Worm (Caenorhabditis elegans) whole organism, L4 larva: ENCODE results near the gene nid-1.

Experiments used
- F10B5.3 ChIP-seq: sonication (generic microtip); optimal IDR thresholded peaks from 2 replicates; lab custom pipeline; 2016; ENCODE audit warnings: mild to moderate bottlenecking, missing genetic modification characterization, missing compliant biosample characterization
- F49E8.2 ChIP-seq: sonication (generic microtip); optimal IDR thresholded peaks from 2 replicates; lab custom pipeline; 2016; ENCODE audit warnings: missing compliant biosample characterization, mild to moderate bottlenecking, missing genetic modification characterization, borderline replicate concordance
- R02D3.7 ChIP-seq: fragments of 150-350 bp; sonication (generic microtip); optimal IDR thresholded peaks from 3 replicates; lab custom pipeline; 2014; ENCODE audit warnings: missing biosample characterization, missing genetic modification characterization
- T20F7.1 ChIP-seq: fragments of 200-800 bp; sonication (Bioruptor generic); optimal IDR thresholded peaks from 2 replicates; lab custom pipeline; 2018; ENCODE audit warnings: mild to moderate bottlenecking, missing genetic modification characterization, missing compliant biosample characterization
- Y48G9A.11 ChIP-seq: fragments of 200-800 bp; sonication (Bioruptor generic); IDR thresholded peaks from 2 replicates; pipeline ENCODE4 v1.3.6; 2022; ENCODE audit warnings: missing genetic modification reagents, missing genetic modification characterization, missing compliant biosample characterization
- aha-1 ChIP-seq: fragments of 150-350 bp; peaks from one replicate; lab custom pipeline; 2014; ENCODE audit warnings: missing biosample characterization, missing genetic modification characterization
- ama-1 ChIP-seq: fragments of 150-350 bp; optimal IDR thresholded peaks from 2 replicates; lab custom pipeline; 2014; ENCODE audit warnings: inconsistent platforms, mixed read lengths
- ceh-44 ChIP-seq: fragments of 200-800 bp; sonication (Bioruptor generic); IDR thresholded peaks from 2 replicates; pipeline ENCODE4 v1.3.6; 2022; ENCODE audit warnings: missing genetic modification reagents, missing genetic modification characterization, missing compliant biosample characterization
- daf-12 ChIP-seq: fragments of 150-350 bp; optimal IDR thresholded peaks from 2 replicates; lab custom pipeline; 2014; ENCODE audit warnings: missing biosample characterization, missing genetic modification reagents, missing genetic modification characterization
- daf-16 ChIP-seq, 3 experiments: sonication (generic microtip); optimal IDR thresholded peaks; 2 replicates each; lab custom pipeline; 2016 to 2017; ENCODE audit warnings: missing genetic modification characterization in 3 of 3, missing genetic modification reagents in 3 of 3, mild to moderate bottlenecking in 2 of 3, missing compliant biosample characterization in 2 of 3, missing biosample characterization in 1 of 3, moderate library complexity in 1 of 3
- dmd-6 ChIP-seq: fragments of 200-800 bp; sonication (Bioruptor generic); IDR thresholded peaks from 2 replicates; pipeline ENCODE4 v1.3.6; 2022; ENCODE audit warnings: missing genetic modification reagents, missing genetic modification characterization, missing compliant biosample characterization
- dmd-8 ChIP-seq: fragments of 200-800 bp; sonication (Bioruptor generic); IDR thresholded peaks from 2 replicates; pipeline ENCODE4 v1.3.6; 2022; ENCODE audit warnings: missing genetic modification characterization, missing compliant biosample characterization
- gei-8 ChIP-seq: fragments of 200-800 bp; sonication (Bioruptor generic); optimal IDR thresholded peaks from 2 replicates; lab custom pipeline; 2018; ENCODE audit warnings: mild to moderate bottlenecking, missing genetic modification characterization, missing compliant biosample characterization
- hlh-11 ChIP-seq: fragments of 200-800 bp; sonication (Bioruptor generic); optimal IDR thresholded peaks from 2 replicates; lab custom pipeline; 2018; ENCODE audit warnings: mild to moderate bottlenecking, missing genetic modification characterization, missing compliant biosample characterization
- lim-7 ChIP-seq: fragments of 200-800 bp; sonication (Bioruptor generic); IDR thresholded peaks from 2 replicates; pipeline ENCODE4 v1.3.6; 2022; ENCODE audit warnings: missing genetic modification characterization, missing compliant biosample characterization
- lin-38 ChIP-seq: fragments of 200-800 bp; sonication (Bioruptor generic); IDR thresholded peaks from 2 replicates; pipeline ENCODE4 v1.3.6; 2022; ENCODE audit warnings: missing genetic modification reagents, missing genetic modification characterization, missing compliant biosample characterization
- lin-39 ChIP-seq: fragments of 150-350 bp; optimal IDR thresholded peaks from 2 replicates; lab custom pipeline; 2014; ENCODE audit warnings: missing biosample characterization, missing genetic modification reagents, missing genetic modification characterization
- mdl-1 ChIP-seq, 2 experiments: fragments of 150-350 bp in 1 of 2; sonication (generic microtip) in 1 of 2; optimal IDR thresholded peaks; 2 replicates each; lab custom pipeline; 2014 to 2017; ENCODE audit warnings: missing biosample characterization in 2 of 2, missing genetic modification characterization in 2 of 2
- mdt-29 ChIP-seq: fragments of 200-800 bp; sonication (Bioruptor generic); IDR thresholded peaks from 2 replicates; pipeline ENCODE4 v1.3.6; 2022; ENCODE audit warnings: missing genetic modification reagents, missing genetic modification characterization, missing compliant biosample characterization
- mxl-3 ChIP-seq: fragments of 200-800 bp; sonication (Bioruptor generic); optimal IDR thresholded peaks from 2 replicates; lab custom pipeline; 2018; ENCODE audit warnings: mild to moderate bottlenecking, missing genetic modification characterization, missing compliant biosample characterization
- nhr-111 ChIP-seq: fragments of 200-800 bp; sonication (Bioruptor generic); optimal IDR thresholded peaks from 2 replicates; lab custom pipeline; 2018; ENCODE audit warnings: mild to moderate bottlenecking, missing genetic modification characterization, missing compliant biosample characterization
- nhr-28 ChIP-seq: fragments of 150-350 bp; optimal IDR thresholded peaks from 2 replicates; lab custom pipeline; 2014; ENCODE audit warnings: missing biosample characterization, missing genetic modification characterization
- nhr-6 ChIP-seq: fragments of 150-350 bp; optimal IDR thresholded peaks from 2 replicates; lab custom pipeline; 2014; ENCODE audit warnings: missing biosample characterization, missing genetic modification characterization
- nhr-76 ChIP-seq: fragments of 150-350 bp; optimal IDR thresholded peaks from 2 replicates; lab custom pipeline; 2014; ENCODE audit warnings: missing biosample characterization, missing genetic modification characterization
- nhr-77 ChIP-seq: fragments of 150-350 bp; optimal IDR thresholded peaks from 2 replicates; lab custom pipeline; 2014; ENCODE audit warnings: missing biosample characterization, missing genetic modification characterization
- pqm-1 ChIP-seq: sonication (generic microtip); optimal IDR thresholded peaks from 2 replicates; lab custom pipeline; 2017; ENCODE audit warnings: missing biosample characterization, missing genetic modification characterization
- sdz-12 ChIP-seq: fragments of 200-800 bp; sonication (Bioruptor generic); optimal IDR thresholded peaks from 2 replicates; lab custom pipeline; 2018; ENCODE audit warnings: mild to moderate bottlenecking, missing genetic modification characterization, missing compliant biosample characterization
- set-16 ChIP-seq: fragments of 200-800 bp; sonication (Bioruptor generic); IDR thresholded peaks from 2 replicates; pipeline ENCODE4 v1.3.6; 2022; ENCODE audit warnings: missing genetic modification reagents, missing genetic modification characterization, missing compliant biosample characterization
- unc-39 ChIP-seq: sonication (generic microtip); optimal IDR thresholded peaks from 2 replicates; lab custom pipeline; 2017; ENCODE audit warnings: missing biosample characterization, missing genetic modification characterization
- unc-62 ChIP-seq, 3 experiments: fragments of 150-350 bp in 1 of 3; sonication (generic microtip); optimal IDR thresholded peaks in 2 of 3; peaks in 1 of 3; 1 replicate in 1 of 3; 2 replicates in 2 of 3; lab custom pipeline; 2014 to 2017; ENCODE audit warnings: missing biosample characterization in 3 of 3, missing genetic modification characterization in 3 of 3, missing genetic modification reagents in 3 of 3, missing genotype in 1 of 3
- zfp-2 ChIP-seq: sonication (generic microtip); optimal IDR thresholded peaks from 2 replicates; lab custom pipeline; 2016; ENCODE audit warnings: mild to moderate bottlenecking, missing genetic modification characterization, missing compliant biosample characterization
- zip-2 ChIP-seq: fragments of 150-350 bp; optimal IDR thresholded peaks from 2 replicates; lab custom pipeline; 2014; ENCODE audit warnings: missing biosample characterization, missing genetic modification characterization

nid-1 gene

ce11 chrV:12877579-12877978 is 32.3 kb upstream of the nid-1 start:
- TF ChIP-seq R02D3.7 (no peak), pqm-1 (tag; lab: Kevin White, UChicago) (peak; percentile 52), nhr-6 (tag; lab: Kevin White, UChicago) (peak; percentile 7), dmd-6 (GFP tag; lab: Robert Waterston, UW) (peak; percentile 48; the same call in 1 of the 2 replicates)

- TF ChIP-seq set-16 (no peak), nhr-76 (tag; lab: Kevin White, UChicago) (no peak), Y48G9A.11 (GFP tag; lab: Robert Waterston, UW) (no peak), T20F7.1 (GFP tag; lab: Kevin White, UChicago) (no peak), nhr-28 (tag; lab: Kevin White, UChicago) (peak; percentile 39), hlh-11 (tag; lab: Kevin White, UChicago) (peak; percentile 32), dmd-8 (GFP tag; lab: Robert Waterston, UW) (no peak), nhr-77 (no peak), mxl-3 (GFP tag; lab: Kevin White, UChicago) (peak; percentile 51)
Measured at ce11 chrV:12879349-12879748, 30.6 kb upstream of the nid-1 start.

ce11 chrV:12881396-12881795 is 28.5 kb upstream of the nid-1 start:
- TF ChIP-seq lim-7 (GFP tag; lab: Robert Waterston, UW) (no peak), gei-8 (GFP tag; lab: Kevin White, UChicago) (no peak), zip-2 (tag; lab: Kevin White, UChicago) (no peak), aha-1 (peak; percentile 87), ceh-44 (no peak), unc-39 (tag; lab: Kevin White, UChicago) (no peak)
- TF ChIP-seq, all 104 proteins: peak for 1

ce11 chrV:12882370-12882769 is 27.5 kb upstream of the nid-1 start:
- TF ChIP-seq aha-1 (peak; percentile 80), zip-2 (tag; lab: Kevin White, UChicago) (peak; percentile 5), F10B5.3 (tag; lab: Kevin White, UChicago) (no peak)

ce11 chrV:12885860-12886259 is 24.0 kb upstream of the nid-1 start, which contains the start of gene glb-24:
TSS of gene glb-24 (minus strand) at chrV:12885960.
- TF ChIP-seq lin-39 (tag; lab: Kevin White, UChicago) = no peak
- no peak for TF ChIP-seq zfp-2 (tag; lab: Kevin White, UChicago)
- no peak for TF ChIP-seq mdl-1 (tag; optimal IDR thresholded peaks at IDR 0.05; lab: Kevin White, UChicago)
- no peak for TF ChIP-seq nhr-111 (GFP tag; lab: Kevin White, UChicago)
- no peak for TF ChIP-seq daf-16 (GFP tag; optimal IDR thresholded peaks at IDR 0.05; lab: Kevin White, UChicago)
- TF ChIP-seq daf-16 (tag; optimal IDR thresholded peaks at IDR 0.05; lab: Kevin White, UChicago) = no peak
- TF ChIP-seq ama-1 (lab: Kevin White, UChicago) = no peak
- no peak for TF ChIP-seq sdz-12 (GFP tag; lab: Kevin White, UChicago)
- no peak for TF ChIP-seq daf-12
- no peak for TF ChIP-seq mxl-3 (GFP tag; lab: Kevin White, UChicago)
- TF ChIP-seq F49E8.2 (tag; lab: Kevin White, UChicago) = no peak
- TF ChIP-seq lin-38 = no peak

- TF ChIP-seq mdt-29 (no peak), unc-62 (GFP tag; optimal IDR thresholded peaks at IDR 0.05 in 1 of 2; lab: Kevin White, UChicago) (peak in 1 of 2 experiments; percentile 61), unc-62 (tag; optimal IDR thresholded peaks at IDR 0.05; lab: Kevin White, UChicago) (no peak)
Measured at ce11 chrV:12895772-12896171, 14.1 kb upstream of the nid-1 start, which contains the start of gene ttbk-7. TSS of gene ttbk-7 (minus strand) at chrV:12895872.
